Worm (Caenorhabditis elegans) whole organism, young adult: ENCODE data around the gene Y64G10A.2.

Experiments
- B0336.3 ChIP-seq: fragments of 200-800 bp; sonication (Bioruptor generic); IDR thresholded peaks from 2 replicates; pipeline ENCODE4 v1.3.6; 2022; ENCODE audit warnings: missing genetic modification characterization, missing compliant biosample characterization
- F10E7.11 ChIP-seq: sonication (generic microtip); optimal IDR thresholded peaks from 2 replicates; lab custom pipeline; 2017; ENCODE audit warnings: mild to moderate bottlenecking, missing genetic modification characterization, moderate library complexity, missing compliant biosample characterization
- F23B12.7 ChIP-seq: sonication (generic microtip); optimal IDR thresholded peaks from 2 replicates; lab custom pipeline; 2017; ENCODE audit warnings: missing genetic modification characterization, mild to moderate bottlenecking, missing compliant biosample characterization, antibody characterized with exemption, moderate library complexity; ENCODE audit not compliant: insufficient read depth
- F57C9.4 ChIP-seq: sonication (generic microtip); optimal IDR thresholded peaks from 2 replicates; lab custom pipeline; 2017; ENCODE audit warnings: mild to moderate bottlenecking, missing genetic modification characterization, missing compliant biosample characterization
- K12H6.12 ChIP-seq: fragments of 200-800 bp; sonication (Bioruptor generic); optimal IDR thresholded peaks from 2 replicates; lab custom pipeline; 2018; ENCODE audit warnings: mild to moderate bottlenecking, missing genetic modification characterization, missing compliant biosample characterization
- Y53F4B.3 ChIP-seq: fragments of 200-800 bp; sonication (Bioruptor generic); IDR thresholded peaks from 2 replicates; pipeline ENCODE4 v1.3.6; 2022; ENCODE audit warnings: missing genetic modification reagents, missing genetic modification characterization, missing compliant biosample characterization
- Y67H2A.10 ChIP-seq: fragments of 200-800 bp; sonication (Bioruptor generic); conservative IDR thresholded peaks from 2 replicates; pipeline ENCODE4 v1.3.6; 2022; ENCODE audit warnings: missing genetic modification reagents, missing genetic modification characterization, missing compliant biosample characterization
- Y95B8A.8 ChIP-seq: fragments of 200-800 bp; sonication (Bioruptor generic); IDR thresholded peaks from 2 replicates; pipeline ENCODE4 v1.3.6; 2022; ENCODE audit warnings: missing genetic modification reagents, missing genetic modification characterization, missing compliant biosample characterization
- ZK185.1 ChIP-seq: sonication (generic microtip); optimal IDR thresholded peaks from 2 replicates; lab custom pipeline; 2016; ENCODE audit warnings: mild to moderate bottlenecking, missing genetic modification characterization, missing compliant biosample characterization; ENCODE audit not compliant: poor library complexity, severe bottlenecking
- akir-1 ChIP-seq: fragments of 200-800 bp; sonication (Bioruptor generic); optimal IDR thresholded peaks from 2 replicates; lab custom pipeline; 2018; ENCODE audit warnings: mild to moderate bottlenecking, missing genetic modification characterization, moderate library complexity, missing compliant biosample characterization
- ama-1 ChIP-seq, 3 experiments: fragments of 150-350 bp in 1 of 3; sonication (generic microtip) in 2 of 3; optimal IDR thresholded peaks; 2 replicates each; lab custom pipeline; 2014 to 2018; ENCODE audit warnings: missing biosample characterization in 2 of 3, missing genetic modification characterization in 2 of 3, missing genetic modification reagents in 2 of 3
- aptf-2 ChIP-seq: fragments of 200-800 bp; sonication (Bioruptor generic); conservative IDR thresholded peaks from 2 replicates; pipeline ENCODE4 v1.3.6; 2022; ENCODE audit warnings: missing genetic modification reagents, missing genetic modification characterization, missing compliant biosample characterization
- aptf-3 ChIP-seq: fragments of 200-800 bp; sonication (Bioruptor generic); IDR thresholded peaks from 2 replicates; pipeline ENCODE4 v1.3.6; 2022; ENCODE audit warnings: missing genetic modification characterization, missing compliant biosample characterization
- atf-7 ChIP-seq: sonication (generic microtip); optimal IDR thresholded peaks from 2 replicates; lab custom pipeline; 2017; ENCODE audit warnings: mild to moderate bottlenecking, missing genetic modification characterization, missing compliant biosample characterization
- bed-1 ChIP-seq: fragments of 200-800 bp; sonication (Bioruptor generic); IDR thresholded peaks from 2 replicates; pipeline ENCODE4 v1.3.6; 2022; ENCODE audit warnings: missing genetic modification reagents, missing genetic modification characterization, missing compliant biosample characterization
- ceh-40 ChIP-seq: fragments of 200-800 bp; sonication (Bioruptor generic); IDR thresholded peaks from 2 replicates; pipeline ENCODE4 v1.3.6; 2022; ENCODE audit warnings: missing genetic modification characterization, missing compliant biosample characterization
- dox-1 ChIP-seq: fragments of 200-800 bp; sonication (Bioruptor generic); IDR thresholded peaks from 2 replicates; pipeline ENCODE4 v1.3.6; 2022; ENCODE audit warnings: missing genetic modification reagents, missing genetic modification characterization, missing compliant biosample characterization
- him-1 ChIP-seq: sonication (generic microtip); optimal IDR thresholded peaks from 2 replicates; lab custom pipeline; 2016; ENCODE audit warnings: missing genotype, missing genetic modification reagents, missing genetic modification characterization, missing compliant biosample characterization
- hlh-12 ChIP-seq: sonication (generic microtip); optimal IDR thresholded peaks from 2 replicates; lab custom pipeline; 2016; ENCODE audit warnings: missing genetic modification characterization, missing compliant biosample characterization
- hlh-26 ChIP-seq: fragments of 200-800 bp; sonication (Bioruptor generic); conservative IDR thresholded peaks from 2 replicates; pipeline ENCODE4 v1.3.6; 2022; ENCODE audit warnings: missing genetic modification reagents, missing genetic modification characterization, missing compliant biosample characterization
- hmg-20 ChIP-seq: fragments of 200-800 bp; sonication (Bioruptor generic); IDR thresholded peaks from 2 replicates; pipeline ENCODE4 v1.3.6; 2022; ENCODE audit warnings: missing genetic modification reagents, missing genetic modification characterization, missing compliant biosample characterization
- hsf-1 ChIP-seq: fragments of 200-800 bp; sonication (Bioruptor generic); IDR thresholded peaks from 2 replicates; pipeline ENCODE4 v1.3.6; 2022; ENCODE audit warnings: missing genetic modification reagents, missing genetic modification characterization, missing compliant biosample characterization
- let-526 ChIP-seq: fragments of 200-800 bp; sonication (Bioruptor generic); IDR thresholded peaks from 2 replicates; pipeline ENCODE4 v1.3.6; 2022; ENCODE audit warnings: missing genetic modification reagents, missing genetic modification characterization, missing compliant biosample characterization
- let-607 ChIP-seq, 2 experiments: fragments of 200-800 bp in 1 of 2; sonication (Bioruptor generic) in 1 of 2; sonication (generic microtip) in 1 of 2; optimal IDR thresholded peaks; 2 replicates each; lab custom pipeline; 2016 to 2018; ENCODE audit warnings: mild to moderate bottlenecking in 2 of 2, missing compliant biosample characterization in 2 of 2, missing genetic modification characterization in 2 of 2, moderate library complexity in 2 of 2, missing genotype in 1 of 2
- lin-26 ChIP-seq: fragments of 200-800 bp; sonication (Bioruptor generic); IDR thresholded peaks from 2 replicates; pipeline ENCODE4 v1.3.6; 2022; ENCODE audit warnings: missing genetic modification reagents, missing genetic modification characterization, missing compliant biosample characterization
- madf-10 ChIP-seq: sonication (generic microtip); optimal IDR thresholded peaks from 2 replicates; lab custom pipeline; 2016; ENCODE audit warnings: mild to moderate bottlenecking, missing genetic modification characterization, missing compliant biosample characterization
- madf-6 ChIP-seq: fragments of 200-800 bp; sonication (Bioruptor generic); IDR thresholded peaks from 2 replicates; pipeline ENCODE4 v1.3.6; 2022; ENCODE audit warnings: missing genetic modification reagents, missing genetic modification characterization, missing compliant biosample characterization
- nfya-2 ChIP-seq: fragments of 200-800 bp; sonication (Bioruptor generic); IDR thresholded peaks from 2 replicates; pipeline ENCODE4 v1.3.6; 2022; ENCODE audit warnings: missing genetic modification reagents, missing genetic modification characterization, missing compliant biosample characterization
- pbrm-1 ChIP-seq: fragments of 200-800 bp; sonication (Bioruptor generic); IDR thresholded peaks from 2 replicates; pipeline ENCODE4 v1.3.6; 2022; ENCODE audit warnings: missing genetic modification reagents, missing genetic modification characterization, missing compliant biosample characterization
- rcor-1 ChIP-seq: fragments of 200-800 bp; sonication (Bioruptor generic); IDR thresholded peaks from 2 replicates; pipeline ENCODE4 v1.3.6; 2022; ENCODE audit warnings: missing genetic modification reagents, missing genetic modification characterization, missing compliant biosample characterization
- rpc-1 ChIP-seq, 2 experiments: fragments of 150-350 bp in 1 of 2; sonication (generic microtip) in 1 of 2; optimal IDR thresholded peaks; 2 replicates each; lab custom pipeline; 2014 to 2018; ENCODE audit warnings: missing biosample characterization in 1 of 2, missing genetic modification characterization in 1 of 2, missing genetic modification reagents in 1 of 2, missing genotype in 1 of 2
- sdz-38 ChIP-seq: sonication (generic microtip); optimal IDR thresholded peaks from 2 replicates; lab custom pipeline; 2016; ENCODE audit warnings: missing genotype, missing genetic modification characterization, missing compliant biosample characterization
- snpc-1.1 ChIP-seq: sonication (generic microtip); optimal IDR thresholded peaks from 2 replicates; lab custom pipeline; 2017; ENCODE audit warnings: missing genetic modification characterization, mild to moderate bottlenecking, missing compliant biosample characterization, antibody characterized with exemption, moderate library complexity, missing genotype, missing genetic modification reagents; ENCODE audit not compliant: insufficient read depth
- snpc-3.4 ChIP-seq: sonication (generic microtip); optimal IDR thresholded peaks from 2 replicates; lab custom pipeline; 2017; ENCODE audit warnings: missing genetic modification characterization, mild to moderate bottlenecking, missing compliant biosample characterization, antibody characterized with exemption, moderate library complexity, missing genotype, missing genetic modification reagents
- snpc-4 ChIP-seq, 5 experiments: fragments of 150-350 bp in 1 of 5; sonication (generic microtip) in 4 of 5; optimal IDR thresholded peaks; 2 replicates each; lab custom pipeline; 2014 to 2018; ENCODE audit warnings: missing genetic modification characterization in 5 of 5, missing biosample characterization in 3 of 5, antibody characterized with exemption in 2 of 5, mild to moderate bottlenecking in 2 of 5, missing compliant biosample characterization in 2 of 5, missing genotype in 2 of 5, moderate library complexity in 2 of 5, missing genetic modification reagents in 1 of 5
- unc-62 ChIP-seq: fragments of 150-350 bp; optimal IDR thresholded peaks from 2 replicates; lab custom pipeline; 2014; ENCODE audit warnings: missing biosample characterization, missing genetic modification reagents, missing genetic modification characterization
- ztf-18 ChIP-seq: sonication (generic microtip); optimal IDR thresholded peaks from 2 replicates; lab custom pipeline; 2016; ENCODE audit warnings: missing genotype, mild to moderate bottlenecking, missing genetic modification characterization, missing compliant biosample characterization

Gene Y64G10A.2

DNA sequence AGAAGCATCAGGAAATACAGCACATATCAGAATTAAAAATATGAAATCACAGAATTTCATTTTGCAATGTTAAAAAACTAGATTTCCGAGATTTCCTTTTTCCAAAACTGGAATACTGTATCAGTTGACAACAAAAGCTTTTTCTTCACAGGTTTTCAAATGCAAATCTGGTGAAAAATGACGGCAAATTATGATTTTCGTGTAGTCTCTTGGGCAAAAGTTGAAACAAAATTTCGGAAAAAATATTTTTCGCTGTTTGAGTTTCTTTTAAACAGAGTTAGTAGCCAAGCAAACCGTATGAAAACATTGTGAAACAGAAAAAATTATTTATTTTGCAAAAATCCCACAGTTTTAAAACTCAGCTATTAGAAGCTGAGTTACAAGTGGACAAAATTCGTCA lies at the start of gene Y64G10A.2:
Y64G10A.2 (minus strand) TSS at position 101 of the 400 bp plus-strand sequence.
- no peak for TF ChIP-seq ama-1 (optimal IDR thresholded peaks at IDR 0.05; lab: Kevin White, UChicago)
- no peak for TF ChIP-seq ama-1 (GFP tag; optimal IDR thresholded peaks at IDR 0.05; lab: Kevin White, UChicago)
- TF ChIP-seq dox-1 = no peak
- TF ChIP-seq akir-1 (GFP tag; lab: Kevin White, UChicago) = no peak
- no peak for TF ChIP-seq hlh-26 (GFP tag; lab: Robert Waterston, UW)
- no peak for TF ChIP-seq ceh-40 (GFP tag; lab: Robert Waterston, UW)
- TF ChIP-seq rcor-1 (GFP tag; lab: Robert Waterston, UW) = no peak
- TF ChIP-seq sdz-38 (tag; lab: Kevin White, UChicago) = no peak
- no peak for TF ChIP-seq snpc-4 (GFP tag; optimal IDR thresholded peaks at IDR 0.05; lab: Kevin White, UChicago)
- no peak for TF ChIP-seq snpc-4 (tag; optimal IDR thresholded peaks at IDR 0.05; lab: Kevin White, UChicago)
- no peak for TF ChIP-seq atf-7 (tag; lab: Kevin White, UChicago)
- no peak for TF ChIP-seq madf-6 (GFP tag; lab: Robert Waterston, UW)
- no peak for TF ChIP-seq aptf-3 (GFP tag; lab: Robert Waterston, UW)
- TF ChIP-seq F57C9.4 (tag; lab: Kevin White, UChicago) = no peak
- TF ChIP-seq snpc-1.1 (tag; lab: Kevin White, UChicago) = no peak
- TF ChIP-seq, all 124 proteins: peak for 0

DNA sequence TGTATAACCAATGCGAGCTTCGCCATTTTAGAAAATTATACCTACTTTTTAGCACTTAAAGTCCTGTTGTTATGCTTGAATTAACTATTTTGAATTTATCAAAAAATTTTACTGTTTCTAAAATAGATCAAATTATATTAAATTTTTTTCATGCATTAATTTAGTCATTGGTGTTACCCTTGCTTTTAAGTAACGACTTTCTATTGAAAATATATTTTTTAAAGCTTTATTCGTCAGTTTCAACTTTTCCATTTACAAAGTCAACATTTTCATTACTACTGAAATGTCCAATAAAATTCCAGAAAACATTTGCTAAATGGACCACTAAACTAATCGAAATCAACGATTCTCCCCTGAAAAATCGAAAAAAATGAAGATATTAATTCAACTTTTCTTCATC lies 47.3 kb upstream of the Y64G10A.2 start, which contains the start of gene Y64G10A.7:
Y64G10A.7 (plus strand) TSS at position 301 of the 400 bp plus-strand sequence.
- TF ChIP-seq bed-1 (no peak), atf-7 (tag; lab: Kevin White, UChicago) (no peak), him-1 (no peak), ZK185.1 (no peak), let-607 (tag; optimal IDR thresholded peaks at IDR 0.05; lab: Kevin White, UChicago) (no peak), hsf-1 (GFP tag; lab: Robert Waterston, UW) (no peak), K12H6.12 (tag; lab: Kevin White, UChicago) (no peak), F23B12.7 (no peak), F10E7.11 (tag; lab: Kevin White, UChicago) (no peak), snpc-3.4 (no peak), lin-26 (GFP tag; lab: Robert Waterston, UW) (no peak), Y53F4B.3 (GFP tag; lab: Robert Waterston, UW) (no peak), aptf-2 (GFP tag; lab: Robert Waterston, UW) (no peak), rpc-1 (optimal IDR thresholded peaks at IDR 0.05; lab: Kevin White, UChicago) (no peak), rpc-1 (tag; optimal IDR thresholded peaks at IDR 0.05; lab: Kevin White, UChicago) (no peak), ztf-18 (tag; lab: Kevin White, UChicago) (no peak), madf-6 (GFP tag; lab: Robert Waterston, UW) (no peak), unc-62 (GFP tag; lab: Kevin White, UChicago) (no peak)
- TF ChIP-seq, all 124 proteins: peak for 0

ce11 chrIV:14284920-14285319 lies 40.7 kb upstream of the Y64G10A.2 start:
- TF ChIP-seq madf-10 (tag; lab: Kevin White, UChicago) (no peak), hmg-20 (GFP tag; lab: Robert Waterston, UW) (no peak), let-526 (GFP tag; lab: Robert Waterston, UW) (no peak), nfya-2 (GFP tag; lab: Robert Waterston, UW) (no peak), B0336.3 (GFP tag; lab: Robert Waterston, UW) (no peak), Y67H2A.10 (GFP tag; lab: Robert Waterston, UW) (no peak), Y95B8A.8 (GFP tag; lab: Robert Waterston, UW) (no peak), pbrm-1 (GFP tag; lab: Robert Waterston, UW) (no peak), hlh-12 (tag; lab: Kevin White, UChicago) (no peak)
